Fruit fly (Drosophila melanogaster) whole organism, adult: ENCODE results near the gene CG33768.

Source experiments
- CG11617 ChIP-seq: fragments of 200-800 bp; sonication (Bioruptor generic); optimal IDR thresholded peaks from 2 replicates; lab custom pipeline; 2017; ENCODE audit warnings: mild to moderate bottlenecking, missing biosample characterization, missing genetic modification reagents, missing genetic modification characterization
- CG12768 ChIP-seq: fragments of 200-800 bp; sonication (Bioruptor generic); optimal IDR thresholded peaks from 2 replicates; lab custom pipeline; 2017; ENCODE audit warnings: missing biosample characterization, missing genetic modification characterization, mild to moderate bottlenecking, moderate library complexity, missing genetic modification reagents
- CG14711 ChIP-seq: fragments of 200-800 bp; sonication (Bioruptor generic); optimal IDR thresholded peaks from 2 replicates; lab custom pipeline; 2018; ENCODE audit warnings: missing biosample characterization, mild to moderate bottlenecking, missing genetic modification characterization, moderate library complexity
- CG1620 ChIP-seq: fragments of 200-800 bp; sonication (Bioruptor generic); optimal IDR thresholded peaks from 2 replicates; lab custom pipeline; 2016; ENCODE audit warnings: missing biosample characterization, missing genetic modification characterization
- CG33017 ChIP-seq: fragments of 200-800 bp; sonication (Bioruptor generic); optimal IDR thresholded peaks from 2 replicates; lab custom pipeline; 2018; ENCODE audit warnings: missing biosample characterization, mild to moderate bottlenecking, missing genetic modification characterization, moderate library complexity
- CG5204 ChIP-seq: fragments of 200-800 bp; sonication (Bioruptor generic); optimal IDR thresholded peaks from 2 replicates; lab custom pipeline; 2016; ENCODE audit warnings: missing biosample characterization, missing genetic modification characterization
- CG7045 ChIP-seq: fragments of 200-800 bp; sonication (Bioruptor generic); optimal IDR thresholded peaks from 2 replicates; lab custom pipeline; 2017; ENCODE audit warnings: missing biosample characterization, mild to moderate bottlenecking, missing genetic modification characterization
- CG7101 ChIP-seq: fragments of 200-800 bp; sonication (Bioruptor generic); optimal IDR thresholded peaks from 2 replicates; lab custom pipeline; 2018; ENCODE audit warnings: missing biosample characterization, mild to moderate bottlenecking, missing genetic modification characterization, moderate library complexity
- Clk ChIP-seq: fragments of 200-800 bp; sonication (Bioruptor generic); optimal IDR thresholded peaks from 2 replicates; lab custom pipeline; 2017; ENCODE audit warnings: missing biosample characterization, missing genetic modification characterization
- Crg-1 ChIP-seq: fragments of 200-800 bp; sonication (Bioruptor generic); optimal IDR thresholded peaks from 2 replicates; lab custom pipeline; 2016; ENCODE audit warnings: missing biosample characterization, missing genetic modification characterization
- Hr96 ChIP-seq: fragments of 200-800 bp; sonication (Bioruptor generic); optimal IDR thresholded peaks from 2 replicates; lab custom pipeline; 2016; ENCODE audit warnings: missing biosample characterization, missing genetic modification characterization
- Mnt ChIP-seq: fragments of 200-800 bp; sonication (Bioruptor generic); optimal IDR thresholded peaks from 2 replicates; lab custom pipeline; 2016; ENCODE audit warnings: missing biosample characterization, mild to moderate bottlenecking, missing genetic modification characterization
- bab1 ChIP-seq: fragments of 200-800 bp; sonication (Bioruptor generic); optimal IDR thresholded peaks from 3 replicates; lab custom pipeline; 2019; ENCODE audit warnings: missing biosample characterization, mild to moderate bottlenecking, missing genetic modification characterization, moderate library complexity
- cic ChIP-seq: fragments of 200-800 bp; sonication (Bioruptor generic); optimal IDR thresholded peaks from 2 replicates; lab custom pipeline; 2017; ENCODE audit warnings: missing biosample characterization, mild to moderate bottlenecking, missing genetic modification characterization, moderate library complexity
- cnc ChIP-seq, 2 experiments: fragments of >200 bp; optimal IDR thresholded peaks; 2 replicates each; lab custom pipeline; 2017
- kay ChIP-seq: fragments of 200-800 bp; sonication (Bioruptor generic); peaks from one replicate; lab custom pipeline; 2016; ENCODE audit warnings: missing biosample characterization, missing genetic modification characterization, borderline replicate concordance
- ovo ChIP-seq: fragments of 200-800 bp; sonication (Bioruptor generic); optimal IDR thresholded peaks from 2 replicates; lab custom pipeline; 2016; ENCODE audit warnings: missing biosample characterization, missing genetic modification characterization
- pad ChIP-seq: fragments of 200-800 bp; sonication (Bioruptor generic); optimal IDR thresholded peaks from 3 replicates; lab custom pipeline; 2017; ENCODE audit warnings: missing biosample characterization, missing genetic modification characterization, mild to moderate bottlenecking, moderate library complexity, missing genetic modification reagents
- tj ChIP-seq: fragments of 200-800 bp; sonication (Bioruptor generic); optimal IDR thresholded peaks from 3 replicates; lab custom pipeline; 2017; ENCODE audit warnings: missing biosample characterization, mild to moderate bottlenecking, missing genetic modification characterization, moderate library complexity
- toe ChIP-seq: fragments of 200-800 bp; sonication (Bioruptor generic); optimal IDR thresholded peaks from 2 replicates; lab custom pipeline; 2016; ENCODE audit warnings: missing biosample characterization, missing genetic modification characterization

Gene CG33768

dm6 chr3L:22642276-22642900 is 4.6 kb upstream of the CG33768 start:
- no peak for TF ChIP-seq CG1620 (GFP tag; lab: Kevin White, UChicago)
- TF ChIP-seq CG11617: no peak
- TF ChIP-seq ovo (GFP tag; lab: Kevin White, UChicago): no peak
- no peak for TF ChIP-seq cic (GFP tag; lab: Kevin White, UChicago)
- no peak for TF ChIP-seq cnc (optimal IDR thresholded peaks at IDR 0.05; lab: Kevin White, UChicago)
- TF ChIP-seq tj (GFP tag; lab: Kevin White, UChicago): no peak
- TF ChIP-seq Crg-1 (GFP tag; lab: Kevin White, UChicago): no peak
- TF ChIP-seq bab1 (GFP tag; lab: Kevin White, UChicago): no peak
- TF ChIP-seq CG7101: no peak
- TF ChIP-seq Hr96 (GFP tag; lab: Kevin White, UChicago): no peak
- no peak for TF ChIP-seq pad (GFP tag; lab: Kevin White, UChicago)
- TF ChIP-seq CG12768: no peak
- TF ChIP-seq CG5204: no peak
- no peak for TF ChIP-seq Mnt (GFP tag; lab: Kevin White, UChicago)
- no peak for TF ChIP-seq kay (GFP tag; lab: Kevin White, UChicago)
- TF ChIP-seq toe (GFP tag; lab: Kevin White, UChicago): no peak
- TF ChIP-seq Clk: no peak
- TF ChIP-seq CG7045 (GFP tag; lab: Kevin White, UChicago): no peak
- no peak for TF ChIP-seq CG33017 (tag; lab: Kevin White, UChicago)

- TF ChIP-seq Crg-1 (GFP tag; lab: Kevin White, UChicago) (no peak), CG7045 (GFP tag; lab: Kevin White, UChicago) (no peak), cic (GFP tag; lab: Kevin White, UChicago) (no peak), CG1620 (GFP tag; lab: Kevin White, UChicago) (no peak), cnc (optimal IDR thresholded peaks at IDR 0.05; lab: Kevin White, UChicago) (no peak), bab1 (GFP tag; lab: Kevin White, UChicago) (no peak), CG12768 (no peak), ovo (GFP tag; lab: Kevin White, UChicago) (no peak), Mnt (GFP tag; lab: Kevin White, UChicago) (no peak), kay (GFP tag; lab: Kevin White, UChicago) (no peak), CG11617 (no peak), Hr96 (GFP tag; lab: Kevin White, UChicago) (no peak)
Observed at dm6 chr3L:22645327-22645726, 1.6 kb upstream of the CG33768 start, which contains the start of gene CG33766. Gene CG33766, plus strand, starts transcription at chr3L:22645627.

- TF ChIP-seq CG7101 (no peak), cnc (optimal IDR thresholded peaks at IDR 0.05; lab: Kevin White, UChicago) (no peak), CG14711 (no peak), tj (GFP tag; lab: Kevin White, UChicago) (no peak), cic (GFP tag; lab: Kevin White, UChicago) (no peak), Clk (no peak), CG7045 (GFP tag; lab: Kevin White, UChicago) (no peak), ovo (GFP tag; lab: Kevin White, UChicago) (no peak), CG33017 (tag; lab: Kevin White, UChicago) (no peak), Hr96 (GFP tag; lab: Kevin White, UChicago) (no peak), CG11617 (no peak)
Observed at dm6 chr3L:22646007-22646406, 956 bp upstream of the CG33768 start, which contains the start of gene CG33767. Gene CG33767, plus strand, starts transcription at chr3L:22646307.

- TF ChIP-seq Crg-1 (GFP tag; lab: Kevin White, UChicago) (no peak), Mnt (GFP tag; lab: Kevin White, UChicago) (no peak), ovo (GFP tag; lab: Kevin White, UChicago) (no peak), cic (GFP tag; lab: Kevin White, UChicago) (no peak), Hr96 (GFP tag; lab: Kevin White, UChicago) (no peak), Clk (no peak), CG14711 (no peak), CG1620 (GFP tag; lab: Kevin White, UChicago) (no peak), CG5204 (no peak), tj (GFP tag; lab: Kevin White, UChicago) (no peak), CG12768 (no peak), bab1 (GFP tag; lab: Kevin White, UChicago) (no peak), cnc (optimal IDR thresholded peaks at IDR 0.05; lab: Kevin White, UChicago) (no peak), CG33017 (tag; lab: Kevin White, UChicago) (no peak), CG7045 (GFP tag; lab: Kevin White, UChicago) (no peak), kay (GFP tag; lab: Kevin White, UChicago) (no peak), pad (GFP tag; lab: Kevin White, UChicago) (no peak), CG11617 (no peak)
Observed at dm6 chr3L:22647627-22648026, 664 bp downstream of the CG33768 start, which contains the start of gene CG33769. Gene CG33769, plus strand, starts transcription at chr3L:22647927.

dm6 chr3L:22648372-22648771 is 1.4 kb downstream of the CG33768 start, which contains the start of gene CG33770:
Gene CG33770, plus strand, starts transcription at chr3L:22648672.
- TF ChIP-seq CG33017 (tag; lab: Kevin White, UChicago): no peak
- no peak for TF ChIP-seq Crg-1 (GFP tag; lab: Kevin White, UChicago)
- no peak for TF ChIP-seq CG11617

dm6 chr3L:22649096-22649495 is 2.1 kb downstream of the CG33768 start, which contains the start of gene CG33771:
Gene CG33771, plus strand, starts transcription at chr3L:22649396.
- no peak for TF ChIP-seq Clk
- no peak for TF ChIP-seq cnc (optimal IDR thresholded peaks at IDR 0.05; lab: Kevin White, UChicago)
- TF ChIP-seq CG7101: no peak
- TF ChIP-seq cic (GFP tag; lab: Kevin White, UChicago): no peak
- no peak for TF ChIP-seq tj (GFP tag; lab: Kevin White, UChicago)
- no peak for TF ChIP-seq Crg-1 (GFP tag; lab: Kevin White, UChicago)
- TF ChIP-seq kay (GFP tag; lab: Kevin White, UChicago): no peak
- no peak for TF ChIP-seq bab1 (GFP tag; lab: Kevin White, UChicago)
- TF ChIP-seq Mnt (GFP tag; lab: Kevin White, UChicago): no peak
- no peak for TF ChIP-seq ovo (GFP tag; lab: Kevin White, UChicago)
- TF ChIP-seq CG5204: no peak
- TF ChIP-seq CG12768: no peak
- TF ChIP-seq CG14711: no peak
- TF ChIP-seq CG7045 (GFP tag; lab: Kevin White, UChicago): no peak
- TF ChIP-seq pad (GFP tag; lab: Kevin White, UChicago): no peak
- no peak for TF ChIP-seq CG1620 (GFP tag; lab: Kevin White, UChicago)
- no peak for TF ChIP-seq CG11617
- TF ChIP-seq toe (GFP tag; lab: Kevin White, UChicago): no peak
- no peak for TF ChIP-seq Hr96 (GFP tag; lab: Kevin White, UChicago)
- TF ChIP-seq CG33017 (tag; lab: Kevin White, UChicago): no peak
